Fruit fly (Drosophila melanogaster) whole organism, embryonic: Measurements from ENCODE around the gene CG34429.

ENCODE experiments used
- Asciz ChIP-seq: fragments of 200-800 bp; sonication (Bioruptor generic); optimal IDR thresholded peaks from 2 replicates; lab custom pipeline; 2017; ENCODE audit warnings: missing biosample characterization, mild to moderate bottlenecking, missing genetic modification characterization, missing genetic modification reagents
- CG10321 ChIP-seq: fragments of 200-800 bp; sonication (Bioruptor generic); IDR thresholded peaks from 2 replicates; pipeline ENCODE4 v1.3.6; 2022; ENCODE audit warnings: missing biosample characterization, missing genetic modification characterization
- CG11696 ChIP-seq: fragments of 200-800 bp; sonication (Bioruptor generic); IDR thresholded peaks from 2 replicates; pipeline ENCODE4 v1.3.6; 2022; ENCODE audit warnings: missing biosample characterization, missing genetic modification characterization
- CG12391 ChIP-seq: fragments of 200-800 bp; sonication (Bioruptor generic); optimal IDR thresholded peaks from 3 replicates; lab custom pipeline; 2018; ENCODE audit warnings: missing biosample characterization, mild to moderate bottlenecking, missing genetic modification characterization, moderate library complexity
- CG12942 ChIP-seq: fragments of 200-800 bp; sonication (Bioruptor generic); optimal IDR thresholded peaks from 3 replicates; lab custom pipeline; 2016; ENCODE audit warnings: missing biosample characterization, missing genetic modification characterization
- CG14667 ChIP-seq: fragments of 200-800 bp; sonication (Bioruptor generic); IDR thresholded peaks from 2 replicates; pipeline ENCODE4 v1.3.6; 2022; ENCODE audit warnings: missing biosample characterization, missing genetic modification characterization
- CG14710 ChIP-seq: fragments of 200-800 bp; sonication (Bioruptor generic); optimal IDR thresholded peaks from 3 replicates; lab custom pipeline; 2019; ENCODE audit warnings: missing biosample characterization, mild to moderate bottlenecking, missing genetic modification characterization, moderate library complexity
- CG16779 ChIP-seq: fragments of 200-800 bp; sonication (Bioruptor generic); IDR thresholded peaks from 2 replicates; pipeline ENCODE4 v1.3.6; 2022; ENCODE audit warnings: missing biosample characterization, missing genetic modification characterization
- CG2116 ChIP-seq: fragments of 200-800 bp; sonication (Bioruptor generic); optimal IDR thresholded peaks from 3 replicates; lab custom pipeline; 2018; ENCODE audit warnings: missing biosample characterization, mild to moderate bottlenecking, missing genetic modification characterization
- CG31365 ChIP-seq: fragments of 200-800 bp; sonication (Bioruptor generic); optimal IDR thresholded peaks from 2 replicates; lab custom pipeline; 2018; ENCODE audit warnings: missing biosample characterization, mild to moderate bottlenecking, missing genetic modification characterization
- CG34376 ChIP-seq: fragments of 200-800 bp; sonication (Bioruptor generic); optimal IDR thresholded peaks from 2 replicates; lab custom pipeline; 2018; ENCODE audit warnings: missing biosample characterization, mild to moderate bottlenecking, missing genetic modification characterization
- CG5953 ChIP-seq: fragments of 200-800 bp; sonication (Bioruptor generic); IDR thresholded peaks from 2 replicates; pipeline ENCODE4 v1.3.6; 2022; ENCODE audit warnings: missing biosample characterization, missing genetic modification characterization
- CG6175 ChIP-seq: fragments of 200-800 bp; sonication (Bioruptor generic); IDR thresholded peaks from 3 replicates; pipeline ENCODE4 v1.3.6; 2022; ENCODE audit warnings: missing biosample characterization, missing genetic modification characterization
- CG6765 ChIP-seq: fragments of 200-800 bp; sonication (Bioruptor generic); optimal IDR thresholded peaks from 3 replicates; lab custom pipeline; 2017; ENCODE audit warnings: missing biosample characterization, mild to moderate bottlenecking, missing genetic modification characterization
- CG7963 ChIP-seq: fragments of 200-800 bp; sonication (Bioruptor generic); IDR thresholded peaks from 3 replicates; pipeline ENCODE4 v1.3.6; 2022; ENCODE audit warnings: missing biosample characterization, missing genetic modification characterization; ENCODE audit not compliant: partially characterized antibody
- CG8281 ChIP-seq: fragments of 200-800 bp; sonication (Bioruptor generic); optimal IDR thresholded peaks from 2 replicates; lab custom pipeline; 2018; ENCODE audit warnings: missing biosample characterization, mild to moderate bottlenecking, missing genetic modification characterization, moderate library complexity
- CoRest ChIP-seq: fragments of 200-800 bp; sonication (Bioruptor generic); optimal IDR thresholded peaks from 3 replicates; lab custom pipeline; 2018; ENCODE audit warnings: missing biosample characterization, mild to moderate bottlenecking, missing genetic modification characterization, moderate library complexity
- D19A ChIP-seq: fragments of 200-800 bp; optimal IDR thresholded peaks from 3 replicates; lab custom pipeline; 2019; ENCODE audit warnings: missing biosample characterization, mild to moderate bottlenecking, missing genetic modification characterization, moderate library complexity
- Dbx ChIP-seq: fragments of 200-800 bp; sonication (Bioruptor generic); IDR thresholded peaks from 3 replicates; pipeline ENCODE4 v1.3.6; 2022; ENCODE audit warnings: missing biosample characterization, missing genetic modification characterization
- Dip3 ChIP-seq: fragments of 200-800 bp; sonication (Bioruptor generic); optimal IDR thresholded peaks from 3 replicates; lab custom pipeline; 2016; ENCODE audit warnings: missing biosample characterization, missing genetic modification characterization
- E2f1 ChIP-seq: fragments of 200-800 bp; sonication (Bioruptor generic); IDR thresholded peaks from 2 replicates; pipeline ENCODE4 v1.3.6; 2022; ENCODE audit warnings: missing biosample characterization, missing genetic modification characterization
- GATAe ChIP-seq: fragments of 200-800 bp; sonication (Bioruptor generic); conservative IDR thresholded peaks from 2 replicates; pipeline ENCODE4 v1.3.6; 2022; ENCODE audit warnings: missing biosample characterization, missing genetic modification characterization
- Hmx ChIP-seq: fragments of 200-800 bp; sonication (Bioruptor generic); optimal IDR thresholded peaks from 2 replicates; lab custom pipeline; 2016; ENCODE audit warnings: missing biosample characterization, missing genetic modification characterization
- NC2α ChIP-seq: fragments of 200-800 bp; sonication (Bioruptor generic); optimal IDR thresholded peaks from 2 replicates; lab custom pipeline; 2016; ENCODE audit warnings: missing biosample characterization, missing genetic modification characterization
- NC2β ChIP-seq: fragments of 200-800 bp; sonication (Bioruptor generic); optimal IDR thresholded peaks from 2 replicates; lab custom pipeline; 2016; ENCODE audit warnings: missing biosample characterization, missing genetic modification characterization
- Oli ChIP-seq: fragments of 200-800 bp; sonication (Bioruptor generic); optimal IDR thresholded peaks from 2 replicates; lab custom pipeline; 2018; ENCODE audit warnings: missing biosample characterization, mild to moderate bottlenecking, missing genetic modification characterization, moderate library complexity
- Sox100B ChIP-seq: fragments of 200-800 bp; sonication (Bioruptor generic); optimal IDR thresholded peaks from 3 replicates; lab custom pipeline; 2018; ENCODE audit warnings: missing biosample characterization, mild to moderate bottlenecking, missing genetic modification characterization
- Xrp1 ChIP-seq: fragments of 200-800 bp; sonication (Bioruptor generic); IDR thresholded peaks from 2 replicates; pipeline ENCODE4 v1.3.6; 2022; ENCODE audit warnings: missing biosample characterization, missing genetic modification characterization
- abd-A ChIP-seq: fragments of 200-800 bp; sonication (Bioruptor generic); optimal IDR thresholded peaks from 3 replicates; lab custom pipeline; 2019; ENCODE audit warnings: missing biosample characterization, mild to moderate bottlenecking, missing genetic modification characterization, moderate library complexity
- al ChIP-seq: fragments of 200-800 bp; sonication (Bioruptor generic); IDR thresholded peaks from 2 replicates; pipeline ENCODE4 v1.3.6; 2022; ENCODE audit warnings: missing biosample characterization, missing genetic modification characterization
- ase ChIP-seq: fragments of 200-800 bp; sonication (Bioruptor generic); IDR thresholded peaks from 3 replicates; pipeline ENCODE4 v1.3.6; 2022; ENCODE audit warnings: missing biosample characterization, missing genetic modification characterization
- caup ChIP-seq: fragments of 200-800 bp; sonication (Bioruptor generic); optimal IDR thresholded peaks from 3 replicates; lab custom pipeline; 2017; ENCODE audit warnings: missing biosample characterization, mild to moderate bottlenecking, missing genetic modification characterization, moderate library complexity; ENCODE audit not compliant: severe bottlenecking
- chm ChIP-seq: fragments of 200-800 bp; sonication (Bioruptor generic); IDR thresholded peaks from 2 replicates; pipeline ENCODE4 v1.3.6; 2022; ENCODE audit warnings: missing biosample characterization, missing genetic modification characterization
- ci ChIP-seq: fragments of 200-800 bp; sonication (Bioruptor generic); IDR thresholded peaks from 3 replicates; pipeline ENCODE4 v1.3.6; 2022; ENCODE audit warnings: missing biosample characterization, missing genetic modification characterization
- crol ChIP-seq: fragments of 200-800 bp; sonication (Bioruptor generic); IDR thresholded peaks from 2 replicates; pipeline ENCODE4 v1.3.6; 2022; ENCODE audit warnings: missing biosample characterization, missing genetic modification characterization
- danr ChIP-seq: fragments of 200-800 bp; sonication (Bioruptor generic); IDR thresholded peaks from 2 replicates; pipeline ENCODE4 v1.3.6; 2022; ENCODE audit warnings: missing biosample characterization, missing genetic modification characterization
- fd102C ChIP-seq: fragments of 200-800 bp; sonication (Bioruptor generic); optimal IDR thresholded peaks from 2 replicates; lab custom pipeline; 2018; ENCODE audit warnings: missing biosample characterization, mild to moderate bottlenecking, missing genetic modification characterization, moderate library complexity
- ftz-f1 ChIP-seq: fragments of 200-800 bp; sonication (Bioruptor generic); optimal IDR thresholded peaks from 2 replicates; lab custom pipeline; 2016; ENCODE audit warnings: missing biosample characterization, missing genetic modification characterization
- grau ChIP-seq: fragments of 200-800 bp; optimal IDR thresholded peaks from 3 replicates; lab custom pipeline; 2019; ENCODE audit warnings: missing biosample characterization, mild to moderate bottlenecking, missing genetic modification characterization, moderate library complexity
- kah ChIP-seq: fragments of 200-800 bp; sonication (Bioruptor generic); optimal IDR thresholded peaks from 2 replicates; lab custom pipeline; 2018; ENCODE audit warnings: missing biosample characterization, mild to moderate bottlenecking, missing genetic modification characterization
- kay ChIP-seq: fragments of 200-800 bp; sonication (Bioruptor generic); optimal IDR thresholded peaks from 2 replicates; lab custom pipeline; 2016; ENCODE audit warnings: missing biosample characterization, missing genetic modification characterization
- lab ChIP-seq: fragments of 200-800 bp; sonication (Bioruptor generic); optimal IDR thresholded peaks from 3 replicates; lab custom pipeline; 2017; ENCODE audit warnings: missing biosample characterization, missing genetic modification characterization, mild to moderate bottlenecking, moderate library complexity, missing genetic modification reagents
- lilli ChIP-seq: fragments of 200-800 bp; sonication (Bioruptor generic); optimal IDR thresholded peaks from 3 replicates; lab custom pipeline; 2016; ENCODE audit warnings: missing biosample characterization, missing genetic modification characterization
- lov ChIP-seq, 2 experiments: fragments of 200-800 bp in 1 of 2; fragments of >200 bp in 1 of 2; sonication (Bioruptor generic) in 1 of 2; IDR thresholded peaks in 1 of 2; optimal IDR thresholded peaks in 1 of 2; 2 replicates in 1 of 2; 3 replicates in 1 of 2; pipeline versions ENCODE4 v1.3.6 to Lab custom; 2017 to 2022; ENCODE audit warnings: missing biosample characterization in 1 of 2, missing genetic modification characterization in 1 of 2
- nerfin-2 ChIP-seq: fragments of 200-800 bp; sonication (Bioruptor generic); IDR thresholded peaks from 2 replicates; pipeline ENCODE4 v1.3.6; 2022; ENCODE audit warnings: missing biosample characterization, missing genetic modification characterization; ENCODE audit not compliant: partially characterized antibody
- slbo ChIP-seq: fragments of 200-800 bp; sonication (Bioruptor generic); IDR thresholded peaks from 2 replicates; pipeline ENCODE4 v1.3.6; 2022; ENCODE audit warnings: missing biosample characterization, missing genetic modification characterization
- ssp ChIP-seq: fragments of 200-800 bp; sonication (Bioruptor generic); IDR thresholded peaks from 2 replicates; pipeline ENCODE4 v1.3.6; 2022; ENCODE audit warnings: missing biosample characterization, missing genetic modification characterization
- twi ChIP-seq: fragments of 200-800 bp; optimal IDR thresholded peaks from 2 replicates; lab custom pipeline; 2019; ENCODE audit warnings: missing biosample characterization, mild to moderate bottlenecking, missing genetic modification characterization, moderate library complexity
- unpg ChIP-seq: fragments of 200-800 bp; sonication (Bioruptor generic); optimal IDR thresholded peaks from 3 replicates; lab custom pipeline; 2018; ENCODE audit warnings: missing biosample characterization, mild to moderate bottlenecking, missing genetic modification characterization, moderate library complexity
- vnd ChIP-seq: fragments of 200-800 bp; sonication (Bioruptor generic); IDR thresholded peaks from 3 replicates; pipeline ENCODE4 v1.3.6; 2022; ENCODE audit warnings: missing biosample characterization, missing genetic modification characterization; ENCODE audit not compliant: partially characterized antibody

The CG34429 gene

dm6 chr3L:13044335-13044814 is 18.5 kb upstream of the CG34429 start, which contains the start of gene Syx13 (continued):
- TF ChIP-seq lov (optimal IDR thresholded peaks at IDR 0.05; lab: Kevin White, UChicago) (no peak), lov (GFP tag; IDR thresholded peaks at IDR 0.05; lab: Robert Waterston, UW) (no peak), CG31365 (tag; lab: Kevin White, UChicago) (no peak), al (GFP tag; lab: Robert Waterston, UW) (no peak), lab (GFP tag; lab: Kevin White, UChicago) (peak; percentile 39), Asciz (no peak), slbo (GFP tag; lab: Robert Waterston, UW) (0 out of 2 replicates have a peak, but pooled peaks have one; percentile 23), abd-A (tag; lab: Kevin White, UChicago) (no peak), Dbx (peak; percentile 45; the same call in 1 of the 3 replicates), D19A (tag; lab: Kevin White, UChicago) (no peak), CG14667 (GFP tag; lab: Robert Waterston, UW) (no peak), Xrp1 (GFP tag; lab: Robert Waterston, UW) (no peak), NC2α (GFP tag; lab: Kevin White, UChicago) (no peak), CG16779 (GFP tag; lab: Robert Waterston, UW) (no peak), chm (GFP tag; lab: Robert Waterston, UW) (0 out of 2 replicates have a peak, but pooled peaks have one; percentile 41), CG34376 (GFP tag; lab: Kevin White, UChicago) (peak; percentile 75), CG8281 (no peak), ftz-f1 (GFP tag; lab: Kevin White, UChicago) (peak; percentile 19), danr (no peak), CG12942 (no peak), CG12391 (tag; lab: Kevin White, UChicago) (peak; percentile 11), CG6175 (GFP tag; lab: Robert Waterston, UW) (no peak), NC2β (GFP tag; lab: Kevin White, UChicago) (no peak), CG11696 (GFP tag; lab: Robert Waterston, UW) (no peak), CoRest (tag; lab: Kevin White, UChicago) (peak; percentile 32), ssp (GFP tag; lab: Robert Waterston, UW) (0 out of 2 replicates have a peak, but pooled peaks have one; percentile 19), CG2116 (GFP tag; lab: Kevin White, UChicago) (peak; percentile 75), unpg (GFP tag; lab: Kevin White, UChicago) (no peak), CG7963 (GFP tag; lab: Robert Waterston, UW) (peak; percentile 51; the same call in 1 of the 3 replicates), CG6765 (GFP tag; lab: Kevin White, UChicago) (no peak), fd102C (GFP tag; lab: Kevin White, UChicago) (no peak), CG14710 (tag; lab: Kevin White, UChicago) (peak; percentile 44), crol (GFP tag; lab: Robert Waterston, UW) (peak; percentile 92), vnd (GFP tag; lab: Robert Waterston, UW) (peak; percentile 64), nerfin-2 (GFP tag; lab: Robert Waterston, UW) (peak; percentile 58), ci (peak; percentile 25; the same call in 2 of the 3 replicates), CG5953 (GFP tag; lab: Robert Waterston, UW) (no peak), grau (tag; lab: Kevin White, UChicago) (peak; percentile 29), CG10321 (GFP tag; lab: Robert Waterston, UW) (0 out of 2 replicates have a peak, but pooled peaks have one; percentile 6), twi (tag; lab: Kevin White, UChicago) (peak; percentile 60), Dip3 (GFP tag; lab: Kevin White, UChicago) (no peak), kah (no peak), Hmx (GFP tag; lab: Kevin White, UChicago) (no peak), E2f1 (GFP tag; lab: Robert Waterston, UW) (peak; percentile 93), kay (GFP tag; lab: Kevin White, UChicago) (peak; percentile 57), ase (GFP tag; lab: Robert Waterston, UW) (no peak), caup (GFP tag; lab: Kevin White, UChicago) (peak; percentile 24), GATAe (GFP tag; lab: Robert Waterston, UW) (no peak), lilli (no peak), Sox100B (GFP tag; lab: Kevin White, UChicago) (no peak), Oli (tag; lab: Kevin White, UChicago) (no peak)
